Worm (Caenorhabditis elegans) whole organism, L1 larva: Measurements from ENCODE around the gene jud-4.

Experiments
- C04F5.9 ChIP-seq: sonication (generic microtip); optimal IDR thresholded peaks from 2 replicates; lab custom pipeline; 2016; ENCODE audit warnings: missing genetic modification characterization, missing compliant biosample characterization
- F16B12.6 ChIP-seq: fragments of 150-350 bp; optimal IDR thresholded peaks from 2 replicates; lab custom pipeline; 2014; ENCODE audit warnings: missing biosample characterization, missing genetic modification characterization
- Y116A8C.19 ChIP-seq: sonication (generic microtip); optimal IDR thresholded peaks from 2 replicates; lab custom pipeline; 2016; ENCODE audit warnings: missing compliant biosample characterization, missing genetic modification characterization, borderline replicate concordance
- aha-1 ChIP-seq: fragments of 150-350 bp; optimal IDR thresholded peaks from 2 replicates; lab custom pipeline; 2014; ENCODE audit warnings: missing biosample characterization, missing genetic modification characterization
- ama-1 ChIP-seq: fragments of 150-350 bp; optimal IDR thresholded peaks from 2 replicates; lab custom pipeline; 2014
- blmp-1 ChIP-seq: fragments of 150-350 bp; optimal IDR thresholded peaks from 2 replicates; lab custom pipeline; 2014; ENCODE audit warnings: missing biosample characterization, missing genetic modification characterization
- ceh-63 ChIP-seq: fragments of 200-800 bp; sonication (Bioruptor generic); optimal IDR thresholded peaks from 2 replicates; lab custom pipeline; 2018; ENCODE audit warnings: mild to moderate bottlenecking, missing genetic modification characterization, missing compliant biosample characterization
- ceh-8 ChIP-seq: fragments of 200-800 bp; sonication (Bioruptor generic); optimal IDR thresholded peaks from 2 replicates; lab custom pipeline; 2018; ENCODE audit warnings: mild to moderate bottlenecking, missing genetic modification characterization, moderate library complexity, missing compliant biosample characterization
- ceh-82 ChIP-seq, 3 experiments: fragments of 150-350 bp in 1 of 3; sonication (generic microtip) in 2 of 3; optimal IDR thresholded peaks; 2 replicates each; lab custom pipeline; 2014 to 2017; ENCODE audit warnings: missing biosample characterization in 3 of 3, missing genetic modification characterization in 3 of 3
- ceh-90 ChIP-seq: sonication (generic microtip); optimal IDR thresholded peaks from 2 replicates; lab custom pipeline; 2016; ENCODE audit warnings: missing genetic modification characterization, missing compliant biosample characterization
- dpl-1 ChIP-seq, 3 experiments: fragments of 150-350 bp in 2 of 3; sonication (generic microtip) in 1 of 3; optimal IDR thresholded peaks; 2 replicates each; lab custom pipeline; 2014 to 2017; ENCODE audit warnings: missing biosample characterization in 3 of 3, missing genetic modification characterization in 3 of 3, missing genetic modification reagents in 3 of 3
- dsc-1 ChIP-seq: sonication (generic microtip); optimal IDR thresholded peaks from 2 replicates; lab custom pipeline; 2016; ENCODE audit warnings: mild to moderate bottlenecking, missing genetic modification characterization, missing compliant biosample characterization
- efl-1 ChIP-seq, 4 experiments: fragments of 150-350 bp; optimal IDR thresholded peaks in 3 of 4; peaks in 1 of 4; 1 replicate in 1 of 4; 2 replicates in 3 of 4; lab custom pipeline; 2014; ENCODE audit warnings: missing biosample characterization in 2 of 4, missing genetic modification characterization in 2 of 4, missing genetic modification reagents in 2 of 4
- egl-13 ChIP-seq: sonication (generic microtip); optimal IDR thresholded peaks from 2 replicates; lab custom pipeline; 2016; ENCODE audit warnings: missing genotype, missing genetic modification reagents, missing genetic modification characterization, missing compliant biosample characterization
- egl-27 ChIP-seq, 2 experiments: fragments of 150-350 bp in 1 of 2; sonication (generic microtip); optimal IDR thresholded peaks; 3 replicates each; lab custom pipeline; 2017 to 2018; ENCODE audit warnings: missing biosample characterization in 2 of 2, missing genetic modification characterization in 2 of 2, missing genetic modification reagents in 2 of 2
- elt-3 ChIP-seq, 6 experiments: fragments of 150-350 bp in 1 of 6; sonication (generic microtip); optimal IDR thresholded peaks; 2 replicates each; lab custom pipeline; 2017 to 2018; ENCODE audit warnings: missing biosample characterization in 6 of 6, missing genetic modification characterization in 6 of 6, inconsistent platforms in 1 of 6
- fkh-10 ChIP-seq: sonication (generic microtip); optimal IDR thresholded peaks from 2 replicates; lab custom pipeline; 2017; ENCODE audit warnings: missing biosample characterization, missing genetic modification reagents, missing genetic modification characterization
- fkh-4 ChIP-seq: sonication (generic microtip); optimal IDR thresholded peaks from 2 replicates; lab custom pipeline; 2016; ENCODE audit warnings: missing compliant biosample characterization, missing genetic modification characterization, borderline replicate concordance
- fkh-8 ChIP-seq: sonication (generic microtip); optimal IDR thresholded peaks from 2 replicates; lab custom pipeline; 2016; ENCODE audit warnings: mild to moderate bottlenecking, missing genetic modification characterization, missing compliant biosample characterization
- hpl-2 ChIP-seq: fragments of 150-350 bp; optimal IDR thresholded peaks from 2 replicates; lab custom pipeline; 2014; ENCODE audit warnings: missing biosample characterization, missing genetic modification reagents, missing genetic modification characterization
- jun-1 ChIP-seq: fragments of 150-350 bp; optimal IDR thresholded peaks from 2 replicates; lab custom pipeline; 2014; ENCODE audit warnings: missing biosample characterization, missing genetic modification reagents, missing genetic modification characterization
- lin-13 ChIP-seq: fragments of 150-350 bp; optimal IDR thresholded peaks from 2 replicates; lab custom pipeline; 2014; ENCODE audit warnings: missing biosample characterization, missing genetic modification reagents, missing genetic modification characterization
- lin-14 ChIP-seq: fragments of 200-800 bp; sonication (Bioruptor generic); optimal IDR thresholded peaks from 2 replicates; lab custom pipeline; 2018; ENCODE audit warnings: mild to moderate bottlenecking, missing genetic modification characterization, moderate library complexity, missing compliant biosample characterization
- lin-15B ChIP-seq: fragments of 150-350 bp; sonication (generic microtip); optimal IDR thresholded peaks from 3 replicates; lab custom pipeline; 2014; ENCODE audit warnings: missing biosample characterization, missing genetic modification characterization
- lin-35 ChIP-seq, 2 experiments: fragments of 150-350 bp; optimal IDR thresholded peaks; 2 replicates each; lab custom pipeline; 2014; ENCODE audit warnings: missing biosample characterization in 2 of 2, missing genetic modification characterization in 2 of 2, missing genetic modification reagents in 2 of 2
- lir-3 ChIP-seq: sonication (generic microtip); optimal IDR thresholded peaks from 2 replicates; lab custom pipeline; 2016; ENCODE audit warnings: mild to moderate bottlenecking, missing genetic modification characterization, moderate library complexity, missing compliant biosample characterization; ENCODE audit not compliant: poor library complexity
- lsy-2 ChIP-seq, 2 experiments: fragments of 150-350 bp; optimal IDR thresholded peaks; 2 replicates each; lab custom pipeline; 2014; ENCODE audit warnings: missing biosample characterization in 2 of 2, missing genetic modification characterization in 2 of 2
- mdl-1 ChIP-seq, 2 experiments: fragments of 150-350 bp; optimal IDR thresholded peaks; 2 replicates each; lab custom pipeline; 2014 to 2017; ENCODE audit warnings: missing biosample characterization in 2 of 2, missing genetic modification characterization in 2 of 2, inconsistent platforms in 1 of 2
- nhr-12 ChIP-seq: sonication (generic microtip); optimal IDR thresholded peaks from 2 replicates; lab custom pipeline; 2017; ENCODE audit warnings: missing biosample characterization, missing genetic modification characterization
- nhr-19 ChIP-seq: fragments of 200-800 bp; sonication (Bioruptor generic); conservative IDR thresholded peaks from 2 replicates; pipeline ENCODE4 v1.3.6; 2022; ENCODE audit warnings: missing genetic modification characterization, missing compliant biosample characterization
- nhr-20 ChIP-seq: sonication (generic microtip); optimal IDR thresholded peaks from 2 replicates; lab custom pipeline; 2016; ENCODE audit warnings: mild to moderate bottlenecking, missing genetic modification characterization, missing compliant biosample characterization
- nhr-237 ChIP-seq: fragments of 150-350 bp; optimal IDR thresholded peaks from 2 replicates; lab custom pipeline; 2014; ENCODE audit warnings: missing biosample characterization, missing genetic modification characterization
- nhr-28 ChIP-seq: fragments of 150-350 bp; optimal IDR thresholded peaks from 2 replicates; lab custom pipeline; 2014; ENCODE audit warnings: missing biosample characterization, missing genetic modification characterization
- nhr-47 ChIP-seq: sonication (generic microtip); optimal IDR thresholded peaks from 2 replicates; lab custom pipeline; 2016; ENCODE audit warnings: mild to moderate bottlenecking, missing genetic modification characterization, moderate library complexity, missing compliant biosample characterization
- nhr-85 ChIP-seq: sonication (generic microtip); peaks from one replicate; lab custom pipeline; 2016; ENCODE audit warnings: missing genetic modification characterization, inconsistent platforms, missing compliant biosample characterization
- nhr-90 ChIP-seq: sonication (generic microtip); optimal IDR thresholded peaks from 2 replicates; lab custom pipeline; 2016; ENCODE audit warnings: mild to moderate bottlenecking, missing genetic modification characterization, missing compliant biosample characterization; ENCODE audit not compliant: poor library complexity
- pqm-1 ChIP-seq: sonication (generic microtip); optimal IDR thresholded peaks from 3 replicates; lab custom pipeline; 2017; ENCODE audit warnings: missing biosample characterization, missing genetic modification characterization
- skn-1 ChIP-seq: fragments of 150-350 bp; optimal IDR thresholded peaks from 2 replicates; lab custom pipeline; 2014; ENCODE audit warnings: missing biosample characterization, missing genetic modification characterization
- snpc-4 ChIP-seq: fragments of 150-350 bp; optimal IDR thresholded peaks from 2 replicates; lab custom pipeline; 2014; ENCODE audit warnings: missing biosample characterization, missing genetic modification characterization
- snu-23 ChIP-seq: sonication (generic microtip); optimal IDR thresholded peaks from 2 replicates; lab custom pipeline; 2016; ENCODE audit warnings: missing genetic modification characterization, missing compliant biosample characterization
- sox-4 ChIP-seq: sonication (generic microtip); optimal IDR thresholded peaks from 2 replicates; lab custom pipeline; 2016; ENCODE audit warnings: missing genetic modification characterization, missing compliant biosample characterization
- sptf-1 ChIP-seq: fragments of 150-350 bp; optimal IDR thresholded peaks from 2 replicates; lab custom pipeline; 2014; ENCODE audit warnings: missing biosample characterization, missing genetic modification characterization
- sup-37 ChIP-seq: fragments of 200-800 bp; sonication (Bioruptor generic); optimal IDR thresholded peaks from 2 replicates; lab custom pipeline; 2018; ENCODE audit warnings: mild to moderate bottlenecking, missing genetic modification characterization, missing compliant biosample characterization
- swsn-7 ChIP-seq: sonication (generic microtip); optimal IDR thresholded peaks from 2 replicates; lab custom pipeline; 2016; ENCODE audit warnings: missing genetic modification characterization, missing compliant biosample characterization
- tbx-2 ChIP-seq: sonication (generic microtip); optimal IDR thresholded peaks from 2 replicates; lab custom pipeline; 2016; ENCODE audit warnings: missing genetic modification characterization, missing compliant biosample characterization
- unc-130 ChIP-seq: fragments of 150-350 bp; optimal IDR thresholded peaks from 2 replicates; lab custom pipeline; 2017; ENCODE audit warnings: missing biosample characterization, missing genetic modification characterization, inconsistent platforms
- unc-30 ChIP-seq: sonication (generic microtip); optimal IDR thresholded peaks from 2 replicates; lab custom pipeline; 2017; ENCODE audit warnings: missing biosample characterization, missing genetic modification characterization
- unc-62 ChIP-seq: fragments of 150-350 bp; optimal IDR thresholded peaks from 2 replicates; lab custom pipeline; 2014; ENCODE audit warnings: missing biosample characterization, missing genetic modification reagents, missing genetic modification characterization
- unc-86 ChIP-seq: sonication (generic microtip); optimal IDR thresholded peaks from 2 replicates; lab custom pipeline; 2016; ENCODE audit warnings: missing genetic modification characterization, missing compliant biosample characterization
- unc-98 ChIP-seq: fragments of 200-800 bp; sonication (Bioruptor generic); IDR thresholded peaks from 2 replicates; pipeline ENCODE4 v1.3.6; 2022; ENCODE audit warnings: missing genetic modification characterization, missing compliant biosample characterization
- xbp-1 ChIP-seq: sonication (generic microtip); optimal IDR thresholded peaks from 2 replicates; lab custom pipeline; 2016; ENCODE audit warnings: missing genetic modification characterization, missing compliant biosample characterization
- zip-4 ChIP-seq: fragments of 200-800 bp; sonication (Bioruptor generic); optimal IDR thresholded peaks from 2 replicates; lab custom pipeline; 2018; ENCODE audit warnings: mild to moderate bottlenecking, missing genetic modification characterization, moderate library complexity, missing compliant biosample characterization
- ztf-4 ChIP-seq: fragments of 150-350 bp; optimal IDR thresholded peaks from 2 replicates; lab custom pipeline; 2014; ENCODE audit warnings: missing biosample characterization, missing genetic modification characterization

jud-4 gene

ce11 chrX:15276774-15277173 is 7.1 kb upstream of the jud-4 start:
- TF ChIP-seq xbp-1 (tag; lab: Kevin White, UChicago) (peak; percentile 45), Y116A8C.19 (tag; lab: Kevin White, UChicago) (no peak), ceh-90 (tag; lab: Kevin White, UChicago) (no peak), dsc-1 (tag; lab: Kevin White, UChicago) (peak; percentile 72), hpl-2 (no peak), fkh-8 (no peak), nhr-12 (tag; lab: Kevin White, UChicago) (no peak), unc-86 (peak; percentile 8), unc-30 (tag; lab: Kevin White, UChicago) (no peak), ceh-63 (GFP tag; lab: Kevin White, UChicago) (no peak), nhr-237 (tag; lab: Kevin White, UChicago) (peak; percentile 43), unc-62 (GFP tag; lab: Kevin White, UChicago) (no peak), dpl-1 (GFP tag; optimal IDR thresholded peaks at IDR 0.05; lab: Kevin White, UChicago) (peak; percentile 0 to 31 (median 26)), unc-130 (tag; lab: Kevin White, UChicago) (peak; percentile 26), swsn-7 (peak; percentile 61), sup-37 (GFP tag; lab: Kevin White, UChicago) (no peak), ama-1 (no peak), elt-3 (tag; optimal IDR thresholded peaks at IDR 0.05; lab: Kevin White, UChicago) (peak in 3 of 6 experiments; percentile 41 to 82 (median 54)), aha-1 (tag; lab: Kevin White, UChicago) (no peak), jun-1 (peak; percentile 44), C04F5.9 (tag; lab: Kevin White, UChicago) (no peak), unc-98 (GFP tag; lab: Robert Waterston, UW) (no peak), lin-13 (peak; percentile 58), ztf-4 (peak; percentile 64), lin-14 (peak; percentile 95), skn-1 (peak; percentile 58), ceh-82 (tag; optimal IDR thresholded peaks at IDR 0.05; lab: Kevin White, UChicago) (peak; percentile 54 to 75 (median 64)), sox-4 (tag; lab: Kevin White, UChicago) (no peak), nhr-20 (tag; lab: Kevin White, UChicago) (peak; percentile 83), lin-15B (tag; lab: Kevin White, UChicago) (no peak), snu-23 (GFP tag; lab: Kevin White, UChicago) (peak; percentile 86), mdl-1 (tag; optimal IDR thresholded peaks at IDR 0.05; lab: Kevin White, UChicago) (peak in 1 of 2 experiments; percentile 72), nhr-90 (tag; lab: Kevin White, UChicago) (peak; percentile 35), tbx-2 (tag; lab: Kevin White, UChicago) (peak; percentile 70), egl-13 (tag; lab: Kevin White, UChicago) (peak; percentile 1), sptf-1 (tag; lab: Kevin White, UChicago) (no peak), nhr-47 (tag; lab: Kevin White, UChicago) (peak; percentile 66), blmp-1 (tag; lab: Kevin White, UChicago) (peak; percentile 100), lin-35 (GFP tag; optimal IDR thresholded peaks at IDR 0.05; lab: Kevin White, UChicago) (peak; percentile 14 to 64), ceh-8 (GFP tag; lab: Kevin White, UChicago) (peak; percentile 10), fkh-10 (GFP tag; lab: Kevin White, UChicago) (peak; percentile 52), nhr-85 (tag; lab: Kevin White, UChicago) (peak; percentile 97), fkh-4 (tag; lab: Kevin White, UChicago) (no peak), F16B12.6 (tag; lab: Kevin White, UChicago) (no peak), efl-1 (optimal IDR thresholded peaks at IDR 0.05; lab: Kevin White, UChicago) (peak; percentile 48 to 68), efl-1 (GFP tag; optimal IDR thresholded peaks at IDR 0.05 in 1 of 2; lab: Kevin White, UChicago) (peak in 1 of 2 experiments; percentile 92), pqm-1 (tag; lab: Kevin White, UChicago) (no peak), nhr-19 (GFP tag; lab: Robert Waterston, UW) (peak; percentile 57), snpc-4 (no peak), lsy-2 (tag; optimal IDR thresholded peaks at IDR 0.05; lab: Kevin White, UChicago) (peak; percentile 27 to 84), zip-4 (GFP tag; lab: Kevin White, UChicago) (no peak), nhr-28 (no peak), egl-27 (tag; optimal IDR thresholded peaks at IDR 0.05; lab: Kevin White, UChicago) (peak; percentile 71 to 91), lir-3 (tag; lab: Kevin White, UChicago) (peak; percentile 49)
